Fruit fly (Drosophila melanogaster) whole organism, prepupa: ENCODE measurements around the gene CG15385.

Experiments used
- CG10631 ChIP-seq: fragments of 200-800 bp; sonication (Bioruptor generic); optimal IDR thresholded peaks from 2 replicates; lab custom pipeline; 2016; ENCODE audit warnings: missing biosample characterization, missing genetic modification characterization
- CG10669 ChIP-seq: fragments of 200-800 bp; sonication (Bioruptor generic); optimal IDR thresholded peaks from 3 replicates; lab custom pipeline; 2018; ENCODE audit warnings: missing biosample characterization, mild to moderate bottlenecking, missing genetic modification characterization, moderate library complexity
- CG15336 ChIP-seq: fragments of 200-800 bp; sonication (Bioruptor generic); IDR thresholded peaks from 2 replicates; pipeline ENCODE4 v1.3.6; 2022; ENCODE audit warnings: missing biosample characterization, missing genetic modification characterization
- CG1621 ChIP-seq: fragments of 200-800 bp; sonication (Bioruptor generic); optimal IDR thresholded peaks from 3 replicates; lab custom pipeline; 2018; ENCODE audit warnings: missing biosample characterization, mild to moderate bottlenecking, missing genetic modification characterization
- CG16779 ChIP-seq: fragments of 200-800 bp; sonication (Bioruptor generic); optimal IDR thresholded peaks from 3 replicates; lab custom pipeline; 2017; ENCODE audit warnings: missing biosample characterization, mild to moderate bottlenecking, missing genetic modification characterization
- CG3032 ChIP-seq: fragments of 200-800 bp; optimal IDR thresholded peaks from 2 replicates; lab custom pipeline; 2019; ENCODE audit warnings: missing biosample characterization, mild to moderate bottlenecking, missing genetic modification characterization, moderate library complexity
- CG32006 ChIP-seq: fragments of 200-800 bp; sonication (Bioruptor generic); optimal IDR thresholded peaks from 3 replicates; lab custom pipeline; 2017; ENCODE audit warnings: missing biosample characterization, mild to moderate bottlenecking, missing genetic modification characterization
- CG34406 ChIP-seq: fragments of 200-800 bp; sonication (Bioruptor generic); optimal IDR thresholded peaks from 3 replicates; lab custom pipeline; 2016; ENCODE audit warnings: missing biosample characterization, missing genetic modification characterization
- CG4318 ChIP-seq: fragments of 200-800 bp; sonication (Bioruptor generic); optimal IDR thresholded peaks from 3 replicates; lab custom pipeline; 2017; ENCODE audit warnings: missing biosample characterization, mild to moderate bottlenecking, missing genetic modification characterization
- CG6163 ChIP-seq: fragments of 200-800 bp; sonication (Bioruptor generic); IDR thresholded peaks from 3 replicates; pipeline ENCODE4 v1.3.6; 2022; ENCODE audit warnings: missing biosample characterization, missing genetic modification characterization
- CG6276 ChIP-seq: fragments of 200-800 bp; sonication (Bioruptor generic); optimal IDR thresholded peaks from 2 replicates; lab custom pipeline; 2017; ENCODE audit warnings: missing biosample characterization, mild to moderate bottlenecking, missing genetic modification characterization
- CG8119 ChIP-seq: fragments of 200-800 bp; sonication (Bioruptor generic); IDR thresholded peaks from 3 replicates; pipeline ENCODE4 v1.3.6; 2022; ENCODE audit warnings: missing biosample characterization, missing genetic modification characterization
- CG8632 ChIP-seq: fragments of 200-800 bp; sonication (Bioruptor generic); optimal IDR thresholded peaks from 3 replicates; lab custom pipeline; 2016; ENCODE audit warnings: missing biosample characterization, missing genetic modification characterization
- CG9139 ChIP-seq: fragments of 200-800 bp; sonication (Bioruptor generic); optimal IDR thresholded peaks from 3 replicates; lab custom pipeline; 2017; ENCODE audit warnings: missing biosample characterization, mild to moderate bottlenecking, missing genetic modification characterization
- Eip75B ChIP-seq: fragments of 200-800 bp; sonication (Bioruptor generic); optimal IDR thresholded peaks from 3 replicates; lab custom pipeline; 2016; ENCODE audit warnings: missing biosample characterization, missing genetic modification characterization
- Ets21C ChIP-seq: fragments of 200-800 bp; sonication (Bioruptor generic); optimal IDR thresholded peaks from 3 replicates; lab custom pipeline; 2016; ENCODE audit warnings: missing biosample characterization, missing genetic modification characterization
- Gug ChIP-seq: fragments of 200-800 bp; sonication (Bioruptor generic); IDR thresholded peaks from 2 replicates; pipeline ENCODE4 v1.3.6; 2022; ENCODE audit warnings: missing biosample characterization, missing genetic modification characterization
- Hr39 ChIP-seq: fragments of 200-800 bp; sonication (Bioruptor generic); optimal IDR thresholded peaks from 2 replicates; lab custom pipeline; 2016; ENCODE audit warnings: missing biosample characterization, missing genetic modification characterization
- Hr4 ChIP-seq: fragments of 200-800 bp; sonication (Bioruptor generic); optimal IDR thresholded peaks from 3 replicates; lab custom pipeline; 2016; ENCODE audit warnings: missing biosample characterization, missing genetic modification characterization
- Lpt ChIP-seq: fragments of 200-800 bp; sonication (Bioruptor generic); optimal IDR thresholded peaks from 3 replicates; lab custom pipeline; 2016; ENCODE audit warnings: missing biosample characterization, missing genetic modification characterization
- Met ChIP-seq: fragments of 200-800 bp; sonication (Bioruptor generic); optimal IDR thresholded peaks from 3 replicates; lab custom pipeline; 2016; ENCODE audit warnings: missing biosample characterization, missing genetic modification characterization
- OdsH ChIP-seq: fragments of 200-800 bp; sonication (Bioruptor generic); optimal IDR thresholded peaks from 3 replicates; lab custom pipeline; 2016; ENCODE audit warnings: missing biosample characterization, missing genetic modification characterization
- Smox ChIP-seq: fragments of 200-800 bp; sonication (Bioruptor generic); optimal IDR thresholded peaks from 3 replicates; lab custom pipeline; 2016; ENCODE audit warnings: missing biosample characterization, missing genetic modification characterization
- Sox102F ChIP-seq: fragments of 200-800 bp; sonication (Bioruptor generic); optimal IDR thresholded peaks from 2 replicates; lab custom pipeline; 2016; ENCODE audit warnings: missing biosample characterization, mild to moderate bottlenecking, missing genetic modification characterization
- Sox14 ChIP-seq: fragments of 200-800 bp; sonication (Bioruptor generic); optimal IDR thresholded peaks from 3 replicates; lab custom pipeline; 2016; ENCODE audit warnings: missing biosample characterization, missing genetic modification characterization
- achi ChIP-seq: fragments of 200-800 bp; sonication (Bioruptor generic); optimal IDR thresholded peaks from 3 replicates; lab custom pipeline; 2016; ENCODE audit warnings: missing biosample characterization, missing genetic modification characterization
- acj6 ChIP-seq: fragments of 200-800 bp; sonication (Bioruptor generic); optimal IDR thresholded peaks from 3 replicates; lab custom pipeline; 2016; ENCODE audit warnings: missing biosample characterization, missing genetic modification characterization
- dac ChIP-seq: fragments of 200-800 bp; sonication (Bioruptor generic); optimal IDR thresholded peaks from 2 replicates; lab custom pipeline; 2017; ENCODE audit warnings: missing biosample characterization, mild to moderate bottlenecking, missing genetic modification characterization
- dsx ChIP-seq: fragments of 200-800 bp; optimal IDR thresholded peaks from 3 replicates; lab custom pipeline; 2019; ENCODE audit warnings: missing biosample characterization, mild to moderate bottlenecking, missing genetic modification characterization, moderate library complexity; ENCODE audit not compliant: poor library complexity, severe bottlenecking
- eg ChIP-seq: fragments of 200-800 bp; sonication (Bioruptor generic); IDR thresholded peaks from 3 replicates; pipeline ENCODE4 v1.3.6; 2022; ENCODE audit warnings: missing biosample characterization, missing genetic modification characterization
- esn ChIP-seq: fragments of 200-800 bp; sonication (Bioruptor generic); optimal IDR thresholded peaks from 2 replicates; lab custom pipeline; 2016; ENCODE audit warnings: missing biosample characterization, mild to moderate bottlenecking, missing genetic modification characterization, moderate library complexity
- fd59A ChIP-seq: fragments of 200-800 bp; sonication (Bioruptor generic); optimal IDR thresholded peaks from 2 replicates; lab custom pipeline; 2017; ENCODE audit warnings: missing biosample characterization, mild to moderate bottlenecking, missing genetic modification characterization, missing genetic modification reagents
- fd85E ChIP-seq: fragments of 200-800 bp; sonication (Bioruptor generic); optimal IDR thresholded peaks from 3 replicates; lab custom pipeline; 2016; ENCODE audit warnings: missing biosample characterization, missing genetic modification characterization
- fkh ChIP-seq: fragments of 200-800 bp; sonication (Bioruptor generic); optimal IDR thresholded peaks from 3 replicates; lab custom pipeline; 2017; ENCODE audit warnings: missing biosample characterization, mild to moderate bottlenecking, missing genetic modification characterization, moderate library complexity
- net ChIP-seq: fragments of 200-800 bp; sonication (Bioruptor generic); optimal IDR thresholded peaks from 3 replicates; lab custom pipeline; 2016; ENCODE audit warnings: missing biosample characterization, missing genetic modification characterization
- pdm3 ChIP-seq: fragments of 200-800 bp; sonication (Bioruptor generic); optimal IDR thresholded peaks from 3 replicates; lab custom pipeline; 2016; ENCODE audit warnings: missing biosample characterization, missing genetic modification characterization
- salr ChIP-seq, 2 experiments: fragments of 200-800 bp; sonication (Bioruptor generic); optimal IDR thresholded peaks; 3 replicates each; lab custom pipeline; 2016 to 2018; ENCODE audit warnings: missing biosample characterization in 2 of 2, missing genetic modification characterization in 2 of 2, mild to moderate bottlenecking in 1 of 2
- ss ChIP-seq, 2 experiments: fragments of 200-800 bp; sonication (Bioruptor generic); optimal IDR thresholded peaks; 2 replicates in 1 of 2; 3 replicates in 1 of 2; lab custom pipeline; 2017 to 2018; ENCODE audit warnings: mild to moderate bottlenecking in 2 of 2, missing biosample characterization in 2 of 2, missing genetic modification characterization in 2 of 2, moderate library complexity in 1 of 2
- topi ChIP-seq: fragments of 200-800 bp; sonication (Bioruptor generic); optimal IDR thresholded peaks from 3 replicates; lab custom pipeline; 2016; ENCODE audit warnings: missing biosample characterization, missing genetic modification characterization

Gene CG15385

dm6 chr2L:2198613-2199432 is 13.5 kb downstream of the CG15385 start (continued):
- TF ChIP-seq acj6 (peak; percentile 99), Sox102F (GFP tag; lab: Kevin White, UChicago) (peak; percentile 99), topi (GFP tag; lab: Kevin White, UChicago) (peak; percentile 99), CG4318 (GFP tag; lab: Kevin White, UChicago) (peak; percentile 95), esn (GFP tag; lab: Kevin White, UChicago) (peak; percentile 99), dac (GFP tag; lab: Kevin White, UChicago) (peak; percentile 92), fkh (GFP tag; lab: Kevin White, UChicago) (peak; percentile 79), CG3032 (tag; lab: Kevin White, UChicago) (peak; percentile 97), dsx (peak; percentile 94), CG8632 (GFP tag; lab: Kevin White, UChicago) (peak; percentile 97), Smox (peak; percentile 99), Hr39 (GFP tag; lab: Kevin White, UChicago) (peak; percentile 99), Ets21C (GFP tag; lab: Kevin White, UChicago) (peak; percentile 98), CG9139 (GFP tag; lab: Kevin White, UChicago) (peak; percentile 90), Gug (no peak), CG6163 (GFP tag; lab: Robert Waterston, UW) (no peak)

DNA sequence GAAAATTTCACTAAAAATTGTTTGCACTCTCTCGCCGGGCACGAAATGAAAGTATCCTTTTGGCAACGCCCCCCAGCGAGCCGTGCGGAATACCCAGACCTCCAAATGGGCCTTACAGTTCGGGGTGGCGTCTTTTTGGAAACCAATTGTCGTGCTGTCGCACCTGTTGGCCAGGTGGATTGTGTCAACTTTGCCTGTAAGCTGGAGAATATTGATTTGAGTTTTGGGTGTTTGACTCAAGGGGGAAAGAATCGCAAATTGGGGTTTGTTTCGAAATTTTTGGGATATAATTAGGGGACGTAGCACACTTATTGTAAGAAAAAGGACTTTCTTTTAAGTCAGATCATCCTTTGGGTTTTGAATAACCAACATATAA is 14.3 kb downstream of the CG15385 start:
- TF ChIP-seq esn (GFP tag; lab: Kevin White, UChicago): peak; percentile 3
- no peak for TF ChIP-seq CG16779

DNA sequence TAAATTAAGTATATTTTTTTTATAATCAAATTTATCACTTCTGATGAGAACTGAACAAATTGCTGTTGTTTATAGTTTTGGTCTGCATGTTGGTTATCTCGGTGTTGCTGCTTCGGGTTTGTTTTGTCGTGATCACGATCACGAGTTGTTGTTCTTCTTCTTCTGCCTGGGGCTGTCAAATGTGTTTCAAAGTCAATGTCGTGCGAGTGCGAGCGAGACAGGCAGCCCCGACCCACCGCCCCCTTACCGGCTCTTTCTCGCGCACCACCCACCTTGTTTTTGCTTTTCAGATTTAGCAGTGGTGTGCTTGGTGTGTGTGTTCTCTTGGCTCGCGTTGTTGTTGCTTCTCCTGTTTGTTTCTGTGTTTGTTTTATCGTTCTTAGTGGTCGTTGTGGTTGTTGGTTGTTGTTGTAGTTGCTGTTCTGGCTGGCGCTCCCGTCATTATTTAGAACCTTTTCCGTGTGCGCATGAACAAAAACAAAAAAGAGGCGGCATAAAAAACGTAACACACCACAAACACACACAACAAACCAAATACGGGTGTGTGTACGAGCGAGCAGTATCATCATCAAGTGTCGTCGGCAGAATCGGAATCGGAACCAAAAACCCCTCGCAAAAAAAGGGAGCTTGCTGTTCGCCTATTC is 14.8 kb downstream of the CG15385 start, which contains the start of gene COX7AL2:
TSS of gene COX7AL2 (minus strand) at position 438 of the 644 bp plus-strand sequence.
- TF ChIP-seq topi (GFP tag; lab: Kevin White, UChicago) (no peak), CG10631 (peak; percentile 26), achi (GFP tag; lab: Kevin White, UChicago) (peak; percentile 22), salr (GFP tag; optimal IDR thresholded peaks at IDR 0.05; lab: Kevin White, UChicago) (peak in 1 of 2 experiments; percentile 36), CG6276 (peak; percentile 48), fd59A (GFP tag; lab: Kevin White, UChicago) (peak; percentile 10), dsx (no peak), CG32006 (GFP tag; lab: Kevin White, UChicago) (peak; percentile 3), CG8632 (GFP tag; lab: Kevin White, UChicago) (peak; percentile 33), fkh (GFP tag; lab: Kevin White, UChicago) (peak; percentile 61), CG8119 (GFP tag; lab: Robert Waterston, UW) (no peak)

- no peak for TF ChIP-seq CG15336
- peak; percentile 63 for TF ChIP-seq Smox
- TF ChIP-seq CG1621 (tag; lab: Kevin White, UChicago): peak; percentile 93
- peak; percentile 7 for TF ChIP-seq CG8632 (GFP tag; lab: Kevin White, UChicago)
- TF ChIP-seq Sox14 (GFP tag; lab: Kevin White, UChicago): peak; percentile 48
- TF ChIP-seq achi (GFP tag; lab: Kevin White, UChicago): peak; percentile 67
- TF ChIP-seq eg (GFP tag; lab: Robert Waterston, UW): no peak
- peak; percentile 46 for TF ChIP-seq Hr4 (GFP tag; lab: Kevin White, UChicago)
- peak; percentile 84 for TF ChIP-seq Eip75B (GFP tag; lab: Kevin White, UChicago)
- TF ChIP-seq CG10631: peak; percentile 74
- peak; percentile 74 for TF ChIP-seq Met (GFP tag; lab: Kevin White, UChicago)
- peak; percentile 37 for TF ChIP-seq CG4318 (GFP tag; lab: Kevin White, UChicago)
- peak; percentile 47 for TF ChIP-seq net (GFP tag; lab: Kevin White, UChicago)
- TF ChIP-seq pdm3: peak; percentile 69
- peak; percentile 69 for TF ChIP-seq acj6
- no peak for TF ChIP-seq fd85E (GFP tag; lab: Kevin White, UChicago)
- peak; percentile 1 for TF ChIP-seq CG34406
- peak; percentile 62 to 78 for TF ChIP-seq ss (GFP tag; optimal IDR thresholded peaks at IDR 0.05; lab: Kevin White, UChicago)
- peak; percentile 52 for TF ChIP-seq esn (GFP tag; lab: Kevin White, UChicago)
- no peak for TF ChIP-seq Gug
- TF ChIP-seq Lpt (GFP tag; lab: Kevin White, UChicago): peak; percentile 41
- TF ChIP-seq OdsH (GFP tag; lab: Kevin White, UChicago): peak; percentile 68
- peak; percentile 21 for TF ChIP-seq CG6276
- TF ChIP-seq CG10669 (GFP tag; lab: Kevin White, UChicago): peak; percentile 9
Measured at dm6 chr2L:2196590-2197474, 15.5 kb downstream of the CG15385 start.
